Worm (Caenorhabditis elegans) whole organism, L1 larva: ENCODE results near the gene nhr-39.

Experiments
- C04F5.9 ChIP-seq: sonication (generic microtip); optimal IDR thresholded peaks from 2 replicates; lab custom pipeline; 2016; ENCODE audit warnings: missing genetic modification characterization, missing compliant biosample characterization
- C34B4.2 ChIP-seq: sonication (generic microtip); optimal IDR thresholded peaks from 2 replicates; lab custom pipeline; 2017; ENCODE audit warnings: mild to moderate bottlenecking, missing genetic modification characterization, missing compliant biosample characterization
- F16B12.6 ChIP-seq: fragments of 150-350 bp; optimal IDR thresholded peaks from 2 replicates; lab custom pipeline; 2014; ENCODE audit warnings: missing biosample characterization, missing genetic modification characterization
- alr-1 ChIP-seq: fragments of 200-800 bp; sonication (Bioruptor generic); optimal IDR thresholded peaks from 2 replicates; lab custom pipeline; 2018; ENCODE audit warnings: borderline replicate concordance, mild to moderate bottlenecking, missing genetic modification characterization, missing compliant biosample characterization
- aly-2 ChIP-seq: fragments of 150-350 bp; optimal IDR thresholded peaks from 2 replicates; lab custom pipeline; 2014; ENCODE audit warnings: missing biosample characterization, missing genetic modification characterization
- ceh-82 ChIP-seq, 3 experiments: fragments of 150-350 bp in 1 of 3; sonication (generic microtip) in 2 of 3; optimal IDR thresholded peaks; 2 replicates each; lab custom pipeline; 2014 to 2017; ENCODE audit warnings: missing biosample characterization in 3 of 3, missing genetic modification characterization in 3 of 3
- ceh-90 ChIP-seq: sonication (generic microtip); optimal IDR thresholded peaks from 2 replicates; lab custom pipeline; 2016; ENCODE audit warnings: missing genetic modification characterization, missing compliant biosample characterization
- dsc-1 ChIP-seq: sonication (generic microtip); optimal IDR thresholded peaks from 2 replicates; lab custom pipeline; 2016; ENCODE audit warnings: mild to moderate bottlenecking, missing genetic modification characterization, missing compliant biosample characterization
- efl-1 ChIP-seq, 4 experiments: fragments of 150-350 bp; optimal IDR thresholded peaks in 3 of 4; peaks in 1 of 4; 1 replicate in 1 of 4; 2 replicates in 3 of 4; lab custom pipeline; 2014; ENCODE audit warnings: missing biosample characterization in 2 of 4, missing genetic modification characterization in 2 of 4, missing genetic modification reagents in 2 of 4
- egl-13 ChIP-seq: sonication (generic microtip); optimal IDR thresholded peaks from 2 replicates; lab custom pipeline; 2016; ENCODE audit warnings: missing genotype, missing genetic modification reagents, missing genetic modification characterization, missing compliant biosample characterization
- egl-27 ChIP-seq, 2 experiments: fragments of 150-350 bp in 1 of 2; sonication (generic microtip); optimal IDR thresholded peaks; 3 replicates each; lab custom pipeline; 2017 to 2018; ENCODE audit warnings: missing biosample characterization in 2 of 2, missing genetic modification characterization in 2 of 2, missing genetic modification reagents in 2 of 2
- elt-3 ChIP-seq, 6 experiments: fragments of 150-350 bp in 1 of 6; sonication (generic microtip); optimal IDR thresholded peaks; 2 replicates each; lab custom pipeline; 2017 to 2018; ENCODE audit warnings: missing biosample characterization in 6 of 6, missing genetic modification characterization in 6 of 6, inconsistent platforms in 1 of 6
- ets-5 ChIP-seq: fragments of 200-800 bp; sonication (Bioruptor generic); IDR thresholded peaks from 2 replicates; pipeline ENCODE4 v1.3.6; 2022; ENCODE audit warnings: missing genetic modification characterization, missing compliant biosample characterization
- fkh-10 ChIP-seq: sonication (generic microtip); optimal IDR thresholded peaks from 2 replicates; lab custom pipeline; 2017; ENCODE audit warnings: missing biosample characterization, missing genetic modification reagents, missing genetic modification characterization
- fkh-4 ChIP-seq: sonication (generic microtip); optimal IDR thresholded peaks from 2 replicates; lab custom pipeline; 2016; ENCODE audit warnings: missing compliant biosample characterization, missing genetic modification characterization, borderline replicate concordance
- fkh-8 ChIP-seq: sonication (generic microtip); optimal IDR thresholded peaks from 2 replicates; lab custom pipeline; 2016; ENCODE audit warnings: mild to moderate bottlenecking, missing genetic modification characterization, missing compliant biosample characterization
- fos-1 ChIP-seq: fragments of 150-350 bp; optimal IDR thresholded peaks from 2 replicates; lab custom pipeline; 2014; ENCODE audit warnings: missing biosample characterization, missing genetic modification characterization
- grh-1 ChIP-seq: fragments of 200-800 bp; sonication (Bioruptor generic); IDR thresholded peaks from 2 replicates; pipeline ENCODE4 v1.3.6; 2022; ENCODE audit warnings: missing genetic modification reagents, missing genetic modification characterization, missing compliant biosample characterization
- hlh-17 ChIP-seq: fragments of 200-800 bp; sonication (Bioruptor generic); optimal IDR thresholded peaks from 2 replicates; lab custom pipeline; 2018; ENCODE audit warnings: missing genetic modification characterization, mild to moderate bottlenecking, missing compliant biosample characterization, moderate library complexity, borderline replicate concordance
- hpl-2 ChIP-seq: fragments of 150-350 bp; optimal IDR thresholded peaks from 2 replicates; lab custom pipeline; 2014; ENCODE audit warnings: missing biosample characterization, missing genetic modification reagents, missing genetic modification characterization
- isw-1 ChIP-seq: fragments of 200-800 bp; sonication (Bioruptor generic); IDR thresholded peaks from 2 replicates; pipeline ENCODE4 v1.3.6; 2022; ENCODE audit warnings: missing genetic modification characterization, missing compliant biosample characterization
- lin-13 ChIP-seq: fragments of 150-350 bp; optimal IDR thresholded peaks from 2 replicates; lab custom pipeline; 2014; ENCODE audit warnings: missing biosample characterization, missing genetic modification reagents, missing genetic modification characterization
- lin-14 ChIP-seq: fragments of 200-800 bp; sonication (Bioruptor generic); optimal IDR thresholded peaks from 2 replicates; lab custom pipeline; 2018; ENCODE audit warnings: mild to moderate bottlenecking, missing genetic modification characterization, moderate library complexity, missing compliant biosample characterization
- lin-39 ChIP-seq: fragments of 150-350 bp; optimal IDR thresholded peaks from 2 replicates; lab custom pipeline; 2014; ENCODE audit warnings: missing biosample characterization, missing genetic modification reagents, missing genetic modification characterization
- mef-2 ChIP-seq: fragments of 150-350 bp; optimal IDR thresholded peaks from 2 replicates; lab custom pipeline; 2014; ENCODE audit warnings: missing biosample characterization, missing genetic modification characterization
- mep-1 ChIP-seq: fragments of 150-350 bp; optimal IDR thresholded peaks from 2 replicates; lab custom pipeline; 2014; ENCODE audit warnings: missing biosample characterization, missing genetic modification characterization
- nhr-19 ChIP-seq: fragments of 200-800 bp; sonication (Bioruptor generic); conservative IDR thresholded peaks from 2 replicates; pipeline ENCODE4 v1.3.6; 2022; ENCODE audit warnings: missing genetic modification characterization, missing compliant biosample characterization
- nhr-20 ChIP-seq: sonication (generic microtip); optimal IDR thresholded peaks from 2 replicates; lab custom pipeline; 2016; ENCODE audit warnings: mild to moderate bottlenecking, missing genetic modification characterization, missing compliant biosample characterization
- nhr-237 ChIP-seq: fragments of 150-350 bp; optimal IDR thresholded peaks from 2 replicates; lab custom pipeline; 2014; ENCODE audit warnings: missing biosample characterization, missing genetic modification characterization
- nhr-28 ChIP-seq: fragments of 150-350 bp; optimal IDR thresholded peaks from 2 replicates; lab custom pipeline; 2014; ENCODE audit warnings: missing biosample characterization, missing genetic modification characterization
- nhr-71 ChIP-seq: sonication (generic microtip); optimal IDR thresholded peaks from 2 replicates; lab custom pipeline; 2016; ENCODE audit warnings: mild to moderate bottlenecking, missing genetic modification characterization, moderate library complexity, missing compliant biosample characterization
- nhr-76 ChIP-seq: sonication (generic microtip); optimal IDR thresholded peaks from 2 replicates; lab custom pipeline; 2017; ENCODE audit warnings: missing biosample characterization, missing genetic modification characterization
- nhr-84 ChIP-seq: sonication (generic microtip); optimal IDR thresholded peaks from 2 replicates; lab custom pipeline; 2017; ENCODE audit warnings: missing biosample characterization, missing genetic modification characterization
- pag-3 ChIP-seq: sonication (generic microtip); optimal IDR thresholded peaks from 2 replicates; lab custom pipeline; 2017; ENCODE audit warnings: missing genetic modification characterization, mild to moderate bottlenecking, missing compliant biosample characterization, antibody characterized with exemption, borderline replicate concordance; ENCODE audit not compliant: insufficient read depth
- pax-3 ChIP-seq: fragments of 200-800 bp; sonication (Bioruptor generic); optimal IDR thresholded peaks from 2 replicates; lab custom pipeline; 2018; ENCODE audit warnings: mild to moderate bottlenecking, missing genetic modification characterization, moderate library complexity, missing compliant biosample characterization
- rnt-1 ChIP-seq: sonication (generic microtip); optimal IDR thresholded peaks from 2 replicates; lab custom pipeline; 2016; ENCODE audit warnings: mild to moderate bottlenecking, missing genetic modification characterization, moderate library complexity, missing compliant biosample characterization
- snpc-4 ChIP-seq: fragments of 150-350 bp; optimal IDR thresholded peaks from 2 replicates; lab custom pipeline; 2014; ENCODE audit warnings: missing biosample characterization, missing genetic modification characterization
- snu-23 ChIP-seq: sonication (generic microtip); optimal IDR thresholded peaks from 2 replicates; lab custom pipeline; 2016; ENCODE audit warnings: missing genetic modification characterization, missing compliant biosample characterization
- sox-4 ChIP-seq: sonication (generic microtip); optimal IDR thresholded peaks from 2 replicates; lab custom pipeline; 2016; ENCODE audit warnings: missing genetic modification characterization, missing compliant biosample characterization
- swsn-7 ChIP-seq: sonication (generic microtip); optimal IDR thresholded peaks from 2 replicates; lab custom pipeline; 2016; ENCODE audit warnings: missing genetic modification characterization, missing compliant biosample characterization
- tbx-2 ChIP-seq: sonication (generic microtip); optimal IDR thresholded peaks from 2 replicates; lab custom pipeline; 2016; ENCODE audit warnings: missing genetic modification characterization, missing compliant biosample characterization
- tlp-1 ChIP-seq: fragments of 150-350 bp; optimal IDR thresholded peaks from 2 replicates; lab custom pipeline; 2014; ENCODE audit warnings: missing biosample characterization, missing genetic modification characterization
- unc-130 ChIP-seq: fragments of 150-350 bp; optimal IDR thresholded peaks from 2 replicates; lab custom pipeline; 2017; ENCODE audit warnings: missing biosample characterization, missing genetic modification characterization, inconsistent platforms
- unc-62 ChIP-seq: fragments of 150-350 bp; optimal IDR thresholded peaks from 2 replicates; lab custom pipeline; 2014; ENCODE audit warnings: missing biosample characterization, missing genetic modification reagents, missing genetic modification characterization
- unc-86 ChIP-seq: sonication (generic microtip); optimal IDR thresholded peaks from 2 replicates; lab custom pipeline; 2016; ENCODE audit warnings: missing genetic modification characterization, missing compliant biosample characterization
- unc-98 ChIP-seq: fragments of 200-800 bp; sonication (Bioruptor generic); IDR thresholded peaks from 2 replicates; pipeline ENCODE4 v1.3.6; 2022; ENCODE audit warnings: missing genetic modification characterization, missing compliant biosample characterization
- zag-1 ChIP-seq: fragments of 150-350 bp; optimal IDR thresholded peaks from 2 replicates; lab custom pipeline; 2014; ENCODE audit warnings: missing biosample characterization, missing genetic modification characterization
- ztf-11 ChIP-seq, 2 experiments: sonication (generic microtip); optimal IDR thresholded peaks; 2 replicates each; lab custom pipeline; 2016 to 2017; ENCODE audit warnings: missing genetic modification characterization in 2 of 2, missing biosample characterization in 1 of 2, missing compliant biosample characterization in 1 of 2

Gene nhr-39

DNA sequence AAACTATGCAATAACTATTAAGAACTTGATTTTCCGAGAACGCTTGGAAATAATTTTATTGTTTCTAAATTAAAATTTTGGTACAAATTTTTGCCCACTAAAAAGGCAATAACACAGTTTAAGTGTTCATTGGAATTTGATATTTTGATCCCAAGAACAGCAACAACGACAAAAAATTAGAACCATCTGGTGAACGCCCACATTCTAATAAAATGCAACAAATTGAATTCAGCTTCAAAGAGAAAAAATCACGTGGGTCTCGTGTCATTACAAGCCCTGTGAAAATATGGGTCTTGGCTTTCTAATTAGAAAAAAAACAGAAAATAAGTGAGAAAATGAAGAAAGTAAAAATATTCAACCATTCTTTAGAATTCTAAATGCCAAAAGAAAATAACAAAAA is 31.3 kb upstream of the nhr-39 start (continued):
- no peak for TF ChIP-seq C34B4.2 (tag; lab: Kevin White, UChicago)

DNA sequence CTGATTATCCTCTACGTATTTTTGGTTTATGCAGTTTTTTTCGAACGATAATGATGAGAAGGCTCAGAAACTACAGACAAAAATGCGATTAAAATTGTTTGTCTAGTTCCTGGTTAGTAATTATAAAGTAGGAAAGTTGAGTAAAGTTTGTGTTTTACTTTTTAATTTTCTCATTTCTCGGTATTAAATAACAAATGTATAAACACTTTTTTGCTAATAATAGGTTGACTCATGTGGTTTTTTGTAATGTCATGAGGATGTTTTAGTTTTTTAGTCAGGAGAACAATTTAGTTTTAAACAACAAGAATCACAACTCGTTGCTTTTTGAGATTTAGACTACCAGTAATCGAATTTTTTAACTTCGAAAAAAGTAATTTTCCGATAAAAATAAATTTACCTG is 30.5 kb upstream of the nhr-39 start:
- TF ChIP-seq lin-14 (GFP tag; lab: Kevin White, UChicago) = peak; percentile 31
- TF ChIP-seq tlp-1 (tag; lab: Kevin White, UChicago) = no peak
- TF ChIP-seq nhr-20 (tag; lab: Kevin White, UChicago) = peak; percentile 3
- TF ChIP-seq fkh-4 (tag; lab: Kevin White, UChicago) = no peak
- TF ChIP-seq tbx-2 (tag; lab: Kevin White, UChicago) = no peak
- TF ChIP-seq pax-3 (tag; lab: Kevin White, UChicago) = peak; percentile 57
- TF ChIP-seq nhr-71 = peak; percentile 65
- peak; percentile 73 for TF ChIP-seq dsc-1 (tag; lab: Kevin White, UChicago)
- peak; percentile 19 for TF ChIP-seq sox-4 (tag; lab: Kevin White, UChicago)
- TF ChIP-seq fkh-8 (tag; lab: Kevin White, UChicago) = peak; percentile 54
- no peak for TF ChIP-seq unc-86 (tag; lab: Kevin White, UChicago)

ce11 chrV:9273587-9273986 is 29.5 kb upstream of the nhr-39 start:
- no peak for TF ChIP-seq mef-2 (tag; lab: Kevin White, UChicago)
- TF ChIP-seq ceh-90 (tag; lab: Kevin White, UChicago) = no peak
- peak; percentile 61 for TF ChIP-seq rnt-1 (tag; lab: Kevin White, UChicago)
- TF ChIP-seq nhr-20 (tag; lab: Kevin White, UChicago) = peak; percentile 81
- no peak for TF ChIP-seq sox-4 (tag; lab: Kevin White, UChicago)
- TF ChIP-seq tbx-2 (tag; lab: Kevin White, UChicago) = peak; percentile 75
- TF ChIP-seq aly-2 (tag; lab: Kevin White, UChicago) = no peak
- no peak for TF ChIP-seq F16B12.6 (tag; lab: Kevin White, UChicago)
- TF ChIP-seq ztf-11 (tag; optimal IDR thresholded peaks at IDR 0.05; lab: Kevin White, UChicago) = no peak
- TF ChIP-seq grh-1 (GFP tag; lab: Robert Waterston, UW) = no peak
- TF ChIP-seq mep-1 (tag; lab: Kevin White, UChicago) = peak; percentile 29
- no peak for TF ChIP-seq lin-39 (tag; lab: Kevin White, UChicago)
- no peak for TF ChIP-seq C04F5.9 (tag; lab: Kevin White, UChicago)
- peak; percentile 60 for TF ChIP-seq snpc-4 (tag; lab: Kevin White, UChicago)
- TF ChIP-seq efl-1 (optimal IDR thresholded peaks at IDR 0.05; lab: Kevin White, UChicago) = peak; percentile 48 to 70
- TF ChIP-seq efl-1 (GFP tag; optimal IDR thresholded peaks at IDR 0.05 in 1 of 2; lab: Kevin White, UChicago) = peak; percentile 35 to 69
- no peak for TF ChIP-seq unc-130 (tag; lab: Kevin White, UChicago)
- peak; percentile 16 for TF ChIP-seq egl-13 (tag; lab: Kevin White, UChicago)
- TF ChIP-seq snu-23 = peak; percentile 81
- no peak for TF ChIP-seq nhr-76 (tag; lab: Kevin White, UChicago)
- peak; percentile 58 for TF ChIP-seq fkh-10 (GFP tag; lab: Kevin White, UChicago)
- no peak for TF ChIP-seq alr-1 (tag; lab: Kevin White, UChicago)
- no peak for TF ChIP-seq hpl-2
- no peak for TF ChIP-seq unc-98 (GFP tag; lab: Robert Waterston, UW)
- TF ChIP-seq nhr-237 (tag; lab: Kevin White, UChicago) = no peak
- peak; percentile 49 for TF ChIP-seq isw-1 (GFP tag; lab: Robert Waterston, UW)
- no peak for TF ChIP-seq pag-3 (tag; lab: Kevin White, UChicago)
- TF ChIP-seq zag-1 = no peak
- TF ChIP-seq nhr-19 (GFP tag; lab: Robert Waterston, UW) = peak; percentile 67
- no peak for TF ChIP-seq hlh-17 (GFP tag; lab: Kevin White, UChicago)
- no peak for TF ChIP-seq nhr-28 (tag; lab: Kevin White, UChicago)
- TF ChIP-seq ceh-82 (tag; optimal IDR thresholded peaks at IDR 0.05; lab: Kevin White, UChicago) = peak; percentile 15 to 83 (median 66)
- no peak for TF ChIP-seq nhr-84 (tag; lab: Kevin White, UChicago)
- no peak for TF ChIP-seq fos-1
- TF ChIP-seq unc-62 (GFP tag; lab: Kevin White, UChicago) = no peak
- peak in 1 of 6 experiments; percentile 48 for TF ChIP-seq elt-3 (tag; optimal IDR thresholded peaks at IDR 0.05; lab: Kevin White, UChicago)
- no peak for TF ChIP-seq ets-5
- TF ChIP-seq egl-27 (tag; optimal IDR thresholded peaks at IDR 0.05; lab: Kevin White, UChicago) = peak in 1 of 2 experiments; percentile 70
- TF ChIP-seq lin-13 (GFP tag; lab: Kevin White, UChicago) = peak; percentile 9
- TF ChIP-seq dsc-1 (tag; lab: Kevin White, UChicago) = peak; percentile 42
- TF ChIP-seq swsn-7 (tag; lab: Kevin White, UChicago) = peak; percentile 60
